Fruit fly (Drosophila melanogaster) whole organism, adult: ENCODE measurements around the gene nab.

Experiments used
- CG11617 ChIP-seq: fragments of 200-800 bp; sonication (Bioruptor generic); optimal IDR thresholded peaks from 2 replicates; lab custom pipeline; 2017; ENCODE audit warnings: mild to moderate bottlenecking, missing biosample characterization, missing genetic modification reagents, missing genetic modification characterization
- CG12768 ChIP-seq: fragments of 200-800 bp; sonication (Bioruptor generic); optimal IDR thresholded peaks from 2 replicates; lab custom pipeline; 2017; ENCODE audit warnings: missing biosample characterization, missing genetic modification characterization, mild to moderate bottlenecking, moderate library complexity, missing genetic modification reagents
- CG14711 ChIP-seq: fragments of 200-800 bp; sonication (Bioruptor generic); optimal IDR thresholded peaks from 2 replicates; lab custom pipeline; 2018; ENCODE audit warnings: missing biosample characterization, mild to moderate bottlenecking, missing genetic modification characterization, moderate library complexity
- CG1620 ChIP-seq: fragments of 200-800 bp; sonication (Bioruptor generic); optimal IDR thresholded peaks from 2 replicates; lab custom pipeline; 2016; ENCODE audit warnings: missing biosample characterization, missing genetic modification characterization
- CG33017 ChIP-seq: fragments of 200-800 bp; sonication (Bioruptor generic); optimal IDR thresholded peaks from 2 replicates; lab custom pipeline; 2018; ENCODE audit warnings: missing biosample characterization, mild to moderate bottlenecking, missing genetic modification characterization, moderate library complexity
- CG5204 ChIP-seq: fragments of 200-800 bp; sonication (Bioruptor generic); optimal IDR thresholded peaks from 2 replicates; lab custom pipeline; 2016; ENCODE audit warnings: missing biosample characterization, missing genetic modification characterization
- CG7045 ChIP-seq: fragments of 200-800 bp; sonication (Bioruptor generic); optimal IDR thresholded peaks from 2 replicates; lab custom pipeline; 2017; ENCODE audit warnings: missing biosample characterization, mild to moderate bottlenecking, missing genetic modification characterization
- CG7101 ChIP-seq: fragments of 200-800 bp; sonication (Bioruptor generic); optimal IDR thresholded peaks from 2 replicates; lab custom pipeline; 2018; ENCODE audit warnings: missing biosample characterization, mild to moderate bottlenecking, missing genetic modification characterization, moderate library complexity
- Clk ChIP-seq: fragments of 200-800 bp; sonication (Bioruptor generic); optimal IDR thresholded peaks from 2 replicates; lab custom pipeline; 2017; ENCODE audit warnings: missing biosample characterization, missing genetic modification characterization
- Crg-1 ChIP-seq: fragments of 200-800 bp; sonication (Bioruptor generic); optimal IDR thresholded peaks from 2 replicates; lab custom pipeline; 2016; ENCODE audit warnings: missing biosample characterization, missing genetic modification characterization
- Hr96 ChIP-seq: fragments of 200-800 bp; sonication (Bioruptor generic); optimal IDR thresholded peaks from 2 replicates; lab custom pipeline; 2016; ENCODE audit warnings: missing biosample characterization, missing genetic modification characterization
- Mnt ChIP-seq: fragments of 200-800 bp; sonication (Bioruptor generic); optimal IDR thresholded peaks from 2 replicates; lab custom pipeline; 2016; ENCODE audit warnings: missing biosample characterization, mild to moderate bottlenecking, missing genetic modification characterization
- bab1 ChIP-seq: fragments of 200-800 bp; sonication (Bioruptor generic); optimal IDR thresholded peaks from 3 replicates; lab custom pipeline; 2019; ENCODE audit warnings: missing biosample characterization, mild to moderate bottlenecking, missing genetic modification characterization, moderate library complexity
- cic ChIP-seq: fragments of 200-800 bp; sonication (Bioruptor generic); optimal IDR thresholded peaks from 2 replicates; lab custom pipeline; 2017; ENCODE audit warnings: missing biosample characterization, mild to moderate bottlenecking, missing genetic modification characterization, moderate library complexity
- cnc ChIP-seq, 2 experiments: fragments of >200 bp; optimal IDR thresholded peaks; 2 replicates each; lab custom pipeline; 2017
- kay ChIP-seq: fragments of 200-800 bp; sonication (Bioruptor generic); peaks from one replicate; lab custom pipeline; 2016; ENCODE audit warnings: missing biosample characterization, missing genetic modification characterization, borderline replicate concordance
- ovo ChIP-seq: fragments of 200-800 bp; sonication (Bioruptor generic); optimal IDR thresholded peaks from 2 replicates; lab custom pipeline; 2016; ENCODE audit warnings: missing biosample characterization, missing genetic modification characterization
- pad ChIP-seq: fragments of 200-800 bp; sonication (Bioruptor generic); optimal IDR thresholded peaks from 3 replicates; lab custom pipeline; 2017; ENCODE audit warnings: missing biosample characterization, missing genetic modification characterization, mild to moderate bottlenecking, moderate library complexity, missing genetic modification reagents
- tj ChIP-seq: fragments of 200-800 bp; sonication (Bioruptor generic); optimal IDR thresholded peaks from 3 replicates; lab custom pipeline; 2017; ENCODE audit warnings: missing biosample characterization, mild to moderate bottlenecking, missing genetic modification characterization, moderate library complexity
- toe ChIP-seq: fragments of 200-800 bp; sonication (Bioruptor generic); optimal IDR thresholded peaks from 2 replicates; lab custom pipeline; 2016; ENCODE audit warnings: missing biosample characterization, missing genetic modification characterization

nab gene

DNA sequence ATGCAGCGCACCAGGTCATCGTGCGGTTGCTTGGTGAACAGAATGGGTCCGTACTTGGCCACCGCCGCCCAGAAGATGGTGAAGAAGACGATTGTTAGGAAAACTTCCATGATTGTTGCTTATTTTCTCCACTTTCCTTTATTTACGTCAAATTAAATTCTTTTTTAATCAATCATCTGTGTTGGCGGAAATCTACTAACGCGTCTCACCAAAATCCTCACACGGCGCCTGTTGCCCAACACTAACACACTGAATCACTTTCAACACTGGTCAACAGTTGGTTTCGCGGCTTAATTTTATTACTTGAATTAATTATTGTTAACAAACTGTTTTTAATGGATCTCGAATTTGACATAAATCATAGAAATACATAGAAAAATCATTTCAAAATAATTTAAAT lies 25.9 kb upstream of the nab start, which contains the start of gene VhaM9.7-c:
Gene VhaM9.7-c (minus strand): TSS at position 207 of the 400 bp plus-strand sequence.
- peak; percentile 48 for TF ChIP-seq CG5204
- no peak for TF ChIP-seq ovo (GFP tag; lab: Kevin White, UChicago)
- TF ChIP-seq CG7045 = peak; percentile 46
- peak; percentile 44 for TF ChIP-seq toe
- peak; percentile 55 for TF ChIP-seq pad (GFP tag; lab: Kevin White, UChicago)
- TF ChIP-seq cnc (optimal IDR thresholded peaks at IDR 0.05; lab: Kevin White, UChicago) = no peak
- TF ChIP-seq CG12768 = peak; percentile 46
- no peak for TF ChIP-seq cic (GFP tag; lab: Kevin White, UChicago)
- TF ChIP-seq kay = no peak
- TF ChIP-seq CG33017 (tag; lab: Kevin White, UChicago) = peak; percentile 10
- TF ChIP-seq CG11617 (GFP tag; lab: Kevin White, UChicago) = no peak
- peak; percentile 18 for TF ChIP-seq bab1
- peak; percentile 47 for TF ChIP-seq Mnt (GFP tag; lab: Kevin White, UChicago)
- TF ChIP-seq Hr96 (GFP tag; lab: Kevin White, UChicago) = peak; percentile 55
- TF ChIP-seq Clk = no peak
- peak; percentile 50 for TF ChIP-seq CG14711 (tag; lab: Kevin White, UChicago)
- peak; percentile 70 for TF ChIP-seq CG7101 (tag; lab: Kevin White, UChicago)
- TF ChIP-seq Crg-1 (GFP tag; lab: Kevin White, UChicago) = peak; percentile 73
- no peak for TF ChIP-seq tj (GFP tag; lab: Kevin White, UChicago)
- TF ChIP-seq CG1620 = peak; percentile 78

DNA sequence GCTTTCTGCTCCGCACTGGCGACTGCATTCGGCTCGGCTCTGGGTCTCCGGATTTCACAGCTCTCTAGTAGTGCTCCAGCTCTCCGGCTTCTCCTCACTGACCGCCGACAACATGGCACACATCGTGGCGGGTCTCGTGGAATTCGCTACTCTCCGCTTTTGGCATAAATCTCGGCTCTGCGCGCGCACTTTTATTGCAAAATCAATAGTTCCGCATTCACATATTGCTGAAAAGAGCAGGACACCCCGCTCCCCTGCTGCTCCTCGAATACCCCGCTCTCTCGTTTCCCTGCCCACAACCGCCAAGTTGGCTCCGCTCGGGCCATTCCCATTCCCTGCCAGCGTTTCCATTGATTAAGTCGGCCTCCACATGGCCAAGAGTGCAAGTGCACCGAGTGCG lies 24.5 kb upstream of the nab start:
- TF ChIP-seq Mnt (GFP tag; lab: Kevin White, UChicago) (peak; percentile 85), CG7101 (tag; lab: Kevin White, UChicago) (no peak), cic (GFP tag; lab: Kevin White, UChicago) (peak; percentile 74)

DNA sequence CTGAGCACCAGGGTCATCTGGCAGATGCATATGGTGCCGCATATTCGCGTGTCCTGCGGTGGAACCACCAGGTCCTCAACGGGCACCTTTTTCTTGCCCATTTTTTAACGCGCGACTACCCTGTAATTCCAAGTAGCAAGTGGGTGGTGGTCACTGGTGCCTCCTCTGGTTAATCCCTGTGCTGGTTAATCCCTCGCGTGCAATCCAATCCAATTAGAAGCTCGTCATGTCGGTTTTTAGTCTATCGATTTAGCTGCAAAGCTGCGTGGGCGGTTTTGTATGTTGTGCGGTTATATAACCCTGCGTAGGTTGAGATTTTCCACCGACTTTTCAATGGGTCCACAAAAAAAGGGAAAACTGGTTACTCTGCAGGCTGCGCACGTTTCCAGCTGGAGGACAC lies 23.8 kb upstream of the nab start, which contains the start of gene Teh3:
Gene Teh3 (minus strand): TSS at position 101 of the 400 bp plus-strand sequence.
- TF ChIP-seq CG14711 (tag; lab: Kevin White, UChicago) = no peak
- TF ChIP-seq Mnt (GFP tag; lab: Kevin White, UChicago) = no peak
- no peak for TF ChIP-seq pad (GFP tag; lab: Kevin White, UChicago)
- no peak for TF ChIP-seq Crg-1 (GFP tag; lab: Kevin White, UChicago)
- no peak for TF ChIP-seq CG12768
- no peak for TF ChIP-seq kay
- TF ChIP-seq Clk = no peak
- TF ChIP-seq toe = no peak
- no peak for TF ChIP-seq CG7045

DNA sequence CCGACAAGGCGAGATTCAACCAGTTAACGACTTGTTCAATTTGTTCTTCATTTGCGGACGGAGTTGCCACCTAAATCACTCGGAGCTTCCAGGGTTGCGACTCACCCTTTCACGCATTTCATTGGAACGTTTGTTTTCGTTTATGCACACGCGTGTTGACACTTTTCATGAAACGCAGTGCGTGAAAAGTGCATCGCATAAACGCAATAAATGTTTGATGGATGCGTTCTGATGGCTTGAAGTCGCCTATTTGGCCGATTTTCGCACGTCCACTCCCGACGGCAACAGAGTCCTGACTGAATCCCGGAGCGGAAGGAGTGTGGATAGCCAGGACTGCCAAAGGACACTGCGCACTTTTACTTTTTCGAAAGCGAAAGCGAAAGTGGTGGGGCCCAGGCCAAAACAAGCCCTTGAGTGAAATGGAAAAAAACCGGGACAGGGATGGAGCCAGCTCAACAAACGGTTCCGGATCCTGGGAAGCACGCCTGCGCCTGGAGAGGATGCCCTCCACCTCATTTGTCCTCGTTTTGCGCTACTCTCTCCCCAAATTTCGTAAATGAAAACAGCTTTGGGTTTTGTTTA lies 17.3 kb upstream of the nab start, which contains the start of gene Teh4:
Gene Teh4 (minus strand): TSS at position 290 of the 582 bp plus-strand sequence.
- TF ChIP-seq CG5204 (peak; percentile 27), CG7101 (tag; lab: Kevin White, UChicago) (no peak), Mnt (GFP tag; lab: Kevin White, UChicago) (no peak), cic (GFP tag; lab: Kevin White, UChicago) (no peak), CG7045 (peak; percentile 0), toe (peak; percentile 8)

DNA sequence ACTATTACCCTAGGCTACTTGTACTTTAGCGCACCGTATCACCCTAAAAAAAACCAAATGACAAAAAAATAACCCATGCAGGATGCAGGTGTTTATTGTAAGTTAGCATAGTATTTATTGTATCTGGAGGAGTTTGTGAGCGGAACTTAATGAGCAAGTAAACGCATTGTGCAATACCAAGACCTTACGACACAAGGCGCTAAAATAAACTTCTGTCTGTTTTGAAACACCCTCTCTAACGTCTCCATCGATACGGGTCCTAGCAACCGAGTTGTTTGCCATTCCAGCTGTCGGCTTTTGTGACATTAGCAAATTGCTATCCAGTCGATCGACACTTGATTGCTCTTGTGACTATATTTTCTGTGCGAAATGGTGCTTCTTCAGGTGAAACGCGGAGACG lies 12.9 kb upstream of the nab start, which contains the start of gene CG18675:
Gene CG18675 (plus strand): TSS at position 301 of the 400 bp plus-strand sequence.
- no peak for TF ChIP-seq cic (GFP tag; lab: Kevin White, UChicago)
- no peak for TF ChIP-seq cnc (optimal IDR thresholded peaks at IDR 0.05; lab: Kevin White, UChicago)
- TF ChIP-seq Crg-1 (GFP tag; lab: Kevin White, UChicago) = no peak
- TF ChIP-seq kay = no peak
- TF ChIP-seq CG11617 (GFP tag; lab: Kevin White, UChicago) = no peak
- TF ChIP-seq Hr96 (GFP tag; lab: Kevin White, UChicago) = no peak
- TF ChIP-seq pad (GFP tag; lab: Kevin White, UChicago) = no peak
- TF ChIP-seq toe = no peak
- TF ChIP-seq CG33017 (tag; lab: Kevin White, UChicago) = no peak
- TF ChIP-seq Mnt (GFP tag; lab: Kevin White, UChicago) = no peak
- TF ChIP-seq tj (GFP tag; lab: Kevin White, UChicago) = no peak
- no peak for TF ChIP-seq CG12768
- TF ChIP-seq ovo (GFP tag; lab: Kevin White, UChicago) = no peak
- TF ChIP-seq CG14711 (tag; lab: Kevin White, UChicago) = no peak
- TF ChIP-seq CG7045 = no peak
- no peak for TF ChIP-seq CG7101 (tag; lab: Kevin White, UChicago)
- TF ChIP-seq Clk = no peak
- no peak for TF ChIP-seq bab1
- TF ChIP-seq CG5204 = no peak

DNA sequence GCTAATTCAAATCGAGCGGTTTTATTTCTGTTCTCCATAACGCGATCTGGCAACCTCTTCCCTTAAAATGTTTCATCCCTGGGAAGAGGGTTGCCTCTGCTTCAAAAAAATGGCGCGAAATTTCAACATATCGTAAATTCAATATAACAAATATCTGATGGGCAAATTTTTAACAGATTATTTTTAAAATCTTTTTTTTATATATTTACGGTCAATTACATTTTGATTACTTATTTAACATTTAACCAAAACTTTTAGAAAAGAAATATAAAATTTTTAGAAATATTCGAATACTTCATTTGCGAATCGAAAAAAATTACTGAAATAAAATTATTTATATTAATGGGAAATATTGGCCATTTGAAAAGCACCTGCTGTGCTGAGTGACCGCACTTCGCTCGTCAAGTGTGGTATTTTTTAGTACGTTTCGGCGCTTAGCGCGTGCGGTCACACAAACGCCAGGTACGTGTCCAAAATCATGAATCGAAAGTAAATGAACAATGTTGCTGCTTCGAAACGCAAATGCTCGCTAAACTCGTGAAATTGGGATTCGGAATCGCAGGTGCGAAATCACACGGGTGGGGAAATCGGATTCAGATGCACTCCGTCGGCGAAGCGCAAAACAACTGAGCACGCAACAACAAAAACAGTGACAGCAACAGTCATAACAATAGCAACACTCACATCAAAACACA lies 9.4 kb upstream of the nab start, which contains the start of gene Ero1L:
Gene Ero1L (plus strand): TSS at position 448 of the 695 bp plus-strand sequence.
- TF ChIP-seq cic (GFP tag; lab: Kevin White, UChicago) (peak; percentile 38), Mnt (GFP tag; lab: Kevin White, UChicago) (peak; percentile 60), tj (GFP tag; lab: Kevin White, UChicago) (no peak), Hr96 (GFP tag; lab: Kevin White, UChicago) (peak; percentile 16), toe (peak; percentile 48), CG7101 (tag; lab: Kevin White, UChicago) (peak; percentile 11), cnc (optimal IDR thresholded peaks at IDR 0.05; lab: Kevin White, UChicago) (no peak), CG7045 (peak; percentile 41), CG33017 (tag; lab: Kevin White, UChicago) (peak; percentile 19), Crg-1 (GFP tag; lab: Kevin White, UChicago) (no peak), kay (peak; percentile 93), CG12768 (no peak), Clk (no peak), CG11617 (GFP tag; lab: Kevin White, UChicago) (no peak), CG14711 (tag; lab: Kevin White, UChicago) (peak; percentile 99), CG1620 (no peak), ovo (GFP tag; lab: Kevin White, UChicago) (no peak), CG5204 (peak; percentile 17), bab1 (peak; percentile 52), pad (GFP tag; lab: Kevin White, UChicago) (peak; percentile 8)
